Fruit fly (Drosophila melanogaster): ENCODE data around the gene Wdr37.

- TF ChIP-seq Dll (optimal IDR thresholded peaks at IDR 0.05), result no peak
- TF ChIP-seq pan (optimal IDR thresholded peaks at IDR 0.05), result no peak
- TF ChIP-seq psq (optimal IDR thresholded peaks at IDR 0.05), result no peak
- no peak for TF ChIP-seq usp (GFP tag; optimal IDR thresholded peaks at IDR 0.05)
These were observed 31.2 kb downstream of the Wdr37 start for dm6 chr3R:18371346-18371745.
